Worm (Caenorhabditis elegans): ENCODE data around the gene ZC239.15.
A peak's percentile ranks its signal among the peaks of the same experiment; 100 is the strongest.

ZC239.15 gene

DNA sequence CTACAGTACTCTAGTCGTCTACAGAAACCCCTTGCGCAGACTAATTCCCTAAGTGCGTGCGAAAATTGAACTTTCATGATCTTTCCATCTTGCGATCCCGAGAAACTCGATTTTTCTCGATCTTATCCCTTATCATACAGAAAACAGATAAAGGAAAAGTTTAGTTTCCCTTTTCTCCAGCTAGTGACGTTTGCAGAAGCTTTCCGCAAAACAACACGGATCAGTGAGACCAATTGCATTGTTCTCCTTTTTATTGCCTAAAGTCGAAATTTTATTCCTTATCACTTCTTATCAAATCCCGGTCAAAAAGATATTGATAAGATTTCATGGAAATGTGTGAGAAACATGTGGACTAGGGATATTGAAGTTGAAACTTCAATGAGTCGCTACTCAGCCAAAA lies 17.3 kb upstream of the ZC239.15 start:
- TF ChIP-seq nhr-28 (tag; optimal IDR thresholded peaks at IDR 0.05), result peak; percentile 0
- TF ChIP-seq snpc-1.2 (GFP tag; IDR thresholded peaks at IDR 0.05), result no peak

DNA sequence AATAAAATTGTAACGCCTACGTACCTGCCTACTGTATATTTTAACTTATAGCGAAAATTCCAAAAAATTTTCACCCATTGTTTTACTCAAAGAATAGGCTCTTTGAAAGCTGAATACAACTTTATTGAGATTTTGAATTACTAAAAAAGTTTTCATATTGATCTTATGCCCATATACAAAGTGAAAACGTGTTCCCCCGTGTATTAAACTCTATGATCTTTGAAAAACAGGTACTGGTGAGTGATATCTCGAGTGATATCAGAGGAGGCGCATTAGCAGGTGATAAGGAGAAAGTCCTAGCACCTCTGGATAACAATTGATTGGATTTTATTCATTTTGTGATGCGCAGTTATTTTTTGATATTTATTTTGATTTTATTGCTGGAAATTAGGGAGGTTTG lies 15.7 kb upstream of the ZC239.15 start, which contains the start of gene C17F4.3:
Gene C17F4.3 (plus strand): TSS at position 301 of the 400 bp plus-strand sequence.
- TF ChIP-seq Y5F2A.4 (GFP tag; optimal IDR thresholded peaks at IDR 0.05), result no peak
- peak in 1 of 2 experiments; percentile 70 for TF ChIP-seq unc-62 (GFP tag; optimal IDR thresholded peaks at IDR 0.05 in 1 of 2)
- no peak for TF ChIP-seq unc-62 (tag; optimal IDR thresholded peaks at IDR 0.05)

ce11 chrII:3237038-3237521 lies 12.5 kb upstream of the ZC239.15 start, which contains the start of the genes srz-67 and C17F4.11:
Gene srz-67 (minus strand): TSS chrII:3237138.
Gene C17F4.11 (plus strand): TSS chrII:3237471.
- TF ChIP-seq unc-62 (GFP tag; optimal IDR thresholded peaks at IDR 0.05 in 1 of 2) (peak in 1 of 2 experiments; percentile 2), unc-62 (tag; optimal IDR thresholded peaks at IDR 0.05) (no peak), lir-3 (tag; optimal IDR thresholded peaks at IDR 0.05) (no peak)

DNA sequence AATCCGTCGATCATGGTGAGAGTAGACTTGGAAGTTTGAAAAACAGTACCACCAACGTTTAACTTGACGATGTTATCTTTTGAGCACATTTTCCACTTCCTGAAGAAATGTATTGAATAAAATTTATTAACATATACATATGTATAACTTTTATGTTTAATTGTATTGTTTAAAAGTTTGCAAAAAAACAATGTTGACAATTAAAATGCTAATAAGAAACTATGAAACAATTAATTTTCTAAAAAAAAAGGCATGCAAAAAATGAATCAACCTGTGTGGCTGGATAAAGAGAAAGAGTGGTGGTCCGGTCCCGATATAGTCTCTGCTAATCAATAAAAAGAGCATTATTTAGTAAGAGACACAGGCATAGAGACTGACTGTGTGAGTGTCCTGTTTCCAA lies 10.2 kb upstream of the ZC239.15 start, which contains the start of gene C17F4.8:
Gene C17F4.8 (minus strand): TSS at position 101 of the 400 bp plus-strand sequence.
- TF ChIP-seq snpc-1.2 (GFP tag; IDR thresholded peaks at IDR 0.05) (no peak), zag-1 (tag; optimal IDR thresholded peaks at IDR 0.05) (no peak), madf-9 (GFP tag; conservative IDR thresholded peaks at IDR 0.05) (no peak), pqm-1 (tag; optimal IDR thresholded peaks at IDR 0.05) (no peak), lin-38 (GFP tag; IDR thresholded peaks at IDR 0.05) (no peak)

DNA sequence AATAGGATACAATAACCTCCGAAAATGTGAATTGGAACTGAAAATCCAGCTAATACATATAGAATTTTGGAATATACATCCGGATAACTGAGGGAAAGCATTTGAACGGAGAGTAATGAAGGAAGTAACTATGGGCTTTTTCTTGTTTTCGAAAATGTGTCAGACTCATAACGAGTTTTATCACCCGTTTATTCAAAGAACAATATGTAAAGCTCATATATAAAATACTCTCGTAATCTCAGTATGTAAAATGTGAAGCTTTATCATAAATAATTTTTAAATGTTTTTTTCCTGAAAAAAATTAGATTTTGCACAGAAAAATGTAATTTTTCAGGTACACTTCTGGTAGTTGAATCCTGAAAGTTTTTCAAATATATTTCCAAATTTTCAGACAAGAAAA lies 5.9 kb upstream of the ZC239.15 start, which contains the start of gene srh-297:
Gene srh-297 (minus strand): TSS at position 101 of the 400 bp plus-strand sequence.
- TF ChIP-seq nhr-76 (tag; optimal IDR thresholded peaks at IDR 0.05) (no peak), dmd-8 (GFP tag; IDR thresholded peaks at IDR 0.05) (no peak), hlh-11 (tag; optimal IDR thresholded peaks at IDR 0.05) (no peak), ztf-11 (tag; optimal IDR thresholded peaks at IDR 0.05) (no peak), ceh-44 (GFP tag; IDR thresholded peaks at IDR 0.05) (no peak), Y105C5A.15 (GFP tag; IDR thresholded peaks at IDR 0.05) (no peak), lir-3 (tag; optimal IDR thresholded peaks at IDR 0.05) (no peak), zag-1 (tag; optimal IDR thresholded peaks at IDR 0.05) (no peak), dmd-6 (GFP tag; IDR thresholded peaks at IDR 0.05) (no peak), lin-1 (GFP tag; IDR thresholded peaks at IDR 0.05) (no peak), spr-3 (GFP tag; optimal IDR thresholded peaks at IDR 0.05) (no peak), cey-2 (tag; optimal IDR thresholded peaks at IDR 0.05; ENCODE audit: borderline replicate concordance, insufficient read depth) (no peak), fos-1 (tag; optimal IDR thresholded peaks at IDR 0.05) (no peak)

ce11 chrII:3225780-3226179 lies 1.2 kb upstream of the ZC239.15 start, which contains the start of gene ZC239.17:
Gene ZC239.17 (minus strand): TSS chrII:3225880.
- TF ChIP-seq mxl-3 (GFP tag; optimal IDR thresholded peaks at IDR 0.05) (no peak), hmg-1.1 (GFP tag; IDR thresholded peaks at IDR 0.05) (no peak), lin-39 (tag; optimal IDR thresholded peaks at IDR 0.05) (no peak), zip-2 (tag; optimal IDR thresholded peaks at IDR 0.05) (no peak), pha-4 (GFP tag; IDR thresholded peaks at IDR 0.05) (no peak), pha-4 (tag; optimal IDR thresholded peaks at IDR 0.05) (no peak), tag-97 (GFP tag; IDR thresholded peaks at IDR 0.05) (no peak), ceh-28 (tag; optimal IDR thresholded peaks at IDR 0.05) (no peak), lsy-2 (tag; optimal IDR thresholded peaks at IDR 0.05) (no peak), ceh-20 (GFP tag; IDR thresholded peaks at IDR 0.05) (no peak), arid-1 (GFP tag; conservative IDR thresholded peaks at IDR 0.05) (no peak), Y5F2A.4 (GFP tag; optimal IDR thresholded peaks at IDR 0.05) (no peak), nhr-76 (tag; optimal IDR thresholded peaks at IDR 0.05) (no peak), spr-3 (GFP tag; optimal IDR thresholded peaks at IDR 0.05) (no peak), T20F7.1 (GFP tag; optimal IDR thresholded peaks at IDR 0.05) (no peak), dpl-1 (GFP tag; optimal IDR thresholded peaks at IDR 0.05) (no peak), ZK337.2 (GFP tag; IDR thresholded peaks at IDR 0.05) (no peak), Y105C5A.15 (GFP tag; IDR thresholded peaks at IDR 0.05) (no peak), daf-8 (GFP tag; IDR thresholded peaks at IDR 0.05) (no peak), mdt-29 (GFP tag; IDR thresholded peaks at IDR 0.05) (no peak), dmd-9 (GFP tag; IDR thresholded peaks at IDR 0.05) (no peak)

Measured in whole organism, L4 larva.